Worm (Caenorhabditis elegans): Measurements from ENCODE around the gene gst-35.
A peak's percentile ranks its signal among the peaks of the same experiment; 100 is the strongest.

The gst-35 gene

ce11 chrII:15185289-15185688 lies at the start of gene gst-35:
Gene gst-35 (minus strand): TSS chrII:15185389.
- TF ChIP-seq B0035.1 (tag; optimal IDR thresholded peaks at IDR 0.05) = no peak
- no peak for TF ChIP-seq pbrm-1 (GFP tag; IDR thresholded peaks at IDR 0.05)
- no peak for TF ChIP-seq dpl-1 (GFP tag; optimal IDR thresholded peaks at IDR 0.05)
- TF ChIP-seq ceh-79 (tag; optimal IDR thresholded peaks at IDR 0.05) = no peak
- TF ChIP-seq madf-6 (GFP tag; IDR thresholded peaks at IDR 0.05) = no peak
- no peak for TF ChIP-seq rcor-1 (GFP tag; IDR thresholded peaks at IDR 0.05)
- no peak for TF ChIP-seq pha-4 (tag; optimal IDR thresholded peaks at IDR 0.05)
- TF ChIP-seq lsl-1 (GFP tag; optimal IDR thresholded peaks at IDR 0.05) = no peak
- no peak for TF ChIP-seq cebp-2 (GFP tag; IDR thresholded peaks at IDR 0.05)
- no peak for TF ChIP-seq lin-35 (GFP tag; optimal IDR thresholded peaks at IDR 0.05)
- no peak for TF ChIP-seq nhr-179 (tag; optimal IDR thresholded peaks at IDR 0.05)
- no peak for TF ChIP-seq F33H1.4 (GFP tag; IDR thresholded peaks at IDR 0.05)
- no peak for TF ChIP-seq rpc-1 (optimal IDR thresholded peaks at IDR 0.05)
- TF ChIP-seq rpc-1 (tag; optimal IDR thresholded peaks at IDR 0.05) = no peak
- TF ChIP-seq ztf-18 (tag; optimal IDR thresholded peaks at IDR 0.05) = no peak
- no peak for TF ChIP-seq ztf-22 (GFP tag; optimal IDR thresholded peaks at IDR 0.05)
- TF ChIP-seq ets-4 (GFP tag; optimal IDR thresholded peaks at IDR 0.05) = no peak
- no peak for TF ChIP-seq efl-1 (GFP tag; optimal IDR thresholded peaks at IDR 0.05)
- TF ChIP-seq ceh-40 (GFP tag; IDR thresholded peaks at IDR 0.05) = no peak
- TF ChIP-seq rec-8 (tag; optimal IDR thresholded peaks at IDR 0.05) = no peak
- TF ChIP-seq F49E8.2 (tag; optimal IDR thresholded peaks at IDR 0.05; ENCODE audit: insufficient read depth) = no peak

- TF ChIP-seq egrh-3 (GFP tag; IDR thresholded peaks at IDR 0.05) (peak; percentile 10; the same call in 1 of the 2 replicates), mcd-1 (GFP tag; IDR thresholded peaks at IDR 0.05) (0 out of 2 replicates have a peak, but pooled peaks have one; percentile 13), T26A5.8 (tag; optimal IDR thresholded peaks at IDR 0.05) (no peak), ztf-26 (tag; optimal IDR thresholded peaks at IDR 0.05) (no peak), ccch-3 (GFP tag; optimal IDR thresholded peaks at IDR 0.05) (no peak), bed-1 (GFP tag; IDR thresholded peaks at IDR 0.05) (0 out of 2 replicates have a peak, but pooled peaks have one; percentile 10), lin-35 (GFP tag; optimal IDR thresholded peaks at IDR 0.05) (no peak), F23B12.7 (tag; optimal IDR thresholded peaks at IDR 0.05; ENCODE audit: insufficient read depth) (no peak), hmg-20 (GFP tag; IDR thresholded peaks at IDR 0.05) (no peak), ztf-6 (GFP tag; IDR thresholded peaks at IDR 0.05) (no peak), zfh-2 (GFP tag; conservative IDR thresholded peaks at IDR 0.05) (peak; percentile 62; the same call in 1 of the 2 replicates), lin-26 (GFP tag; IDR thresholded peaks at IDR 0.05) (no peak), Y67H2A.10 (GFP tag; conservative IDR thresholded peaks at IDR 0.05) (no peak), sptf-2 (GFP tag; optimal IDR thresholded peaks at IDR 0.05) (no peak), B0261.1 (tag; optimal IDR thresholded peaks at IDR 0.05) (no peak), nfyb-1 (GFP tag; IDR thresholded peaks at IDR 0.05) (peak; percentile 33; the same call in 1 of the 2 replicates), madf-8 (GFP tag; conservative IDR thresholded peaks at IDR 0.05) (no peak), F57A8.1 (GFP tag; optimal IDR thresholded peaks at IDR 0.05) (no peak), mxl-1 (tag; optimal IDR thresholded peaks at IDR 0.05) (no peak)
These were observed 48.0 kb upstream of the gst-35 start for ce11 chrII:15233219-15233618.

Measured in whole organism, young adult.